Worm (Caenorhabditis elegans): ENCODE data around the gene Y57G11C.499.

Y57G11C.499 gene

ce11 chrIV:14754912-14755311 is at the start of gene Y57G11C.499:
Gene Y57G11C.499 (minus strand): TSS chrIV:14754934.
- TF ChIP-seq nhr-42 (GFP tag; IDR thresholded peaks at IDR 0.05) (no peak), snpc-1.2 (GFP tag; IDR thresholded peaks at IDR 0.05) (peak; percentile 91)

- no peak for TF ChIP-seq snpc-1.2 (GFP tag; IDR thresholded peaks at IDR 0.05)
- no peak for TF ChIP-seq aha-1 (tag)
- TF ChIP-seq nhr-25 (tag; optimal IDR thresholded peaks at IDR 0.05; ENCODE audit: borderline replicate concordance, insufficient read depth), result no peak
- TF ChIP-seq nhr-76 (tag; optimal IDR thresholded peaks at IDR 0.05), result no peak
- TF ChIP-seq ZK546.5 (tag; optimal IDR thresholded peaks at IDR 0.05), result no peak
- TF ChIP-seq daf-19 (GFP tag; conservative IDR thresholded peaks at IDR 0.05), result no peak
Observed at ce11 chrIV:14802316-14802715, 47.6 kb upstream of the Y57G11C.499 start, which contains the start of gene Y57G11C.1142. Gene Y57G11C.1142 (plus strand): TSS chrIV:14802616.

ce11 chrIV:14800931-14801330 is 46.2 kb upstream of the Y57G11C.499 start:
- TF ChIP-seq dmd-9 (GFP tag; IDR thresholded peaks at IDR 0.05), result no peak
- TF ChIP-seq hmg-1.1 (GFP tag; IDR thresholded peaks at IDR 0.05), result no peak
- no peak for TF ChIP-seq ZK546.5 (tag; optimal IDR thresholded peaks at IDR 0.05)
- no peak for TF ChIP-seq skn-1 (tag; optimal IDR thresholded peaks at IDR 0.05)
- no peak for TF ChIP-seq aly-2 (tag; optimal IDR thresholded peaks at IDR 0.05)
- no peak for TF ChIP-seq nhr-76 (tag; optimal IDR thresholded peaks at IDR 0.05)
- no peak for TF ChIP-seq ama-1 (optimal IDR thresholded peaks at IDR 0.05)
- TF ChIP-seq nhr-41 (GFP tag; IDR thresholded peaks at IDR 0.05), result no peak
- TF ChIP-seq php-3 (GFP tag; IDR thresholded peaks at IDR 0.05), result no peak
- no peak for TF ChIP-seq set-16 (GFP tag; IDR thresholded peaks at IDR 0.05)
- TF ChIP-seq cey-2 (tag; optimal IDR thresholded peaks at IDR 0.05; ENCODE audit: borderline replicate concordance, insufficient read depth), result no peak
- TF ChIP-seq lin-29 (GFP tag; IDR thresholded peaks at IDR 0.05), result no peak
- TF ChIP-seq ceh-20 (GFP tag; IDR thresholded peaks at IDR 0.05), result no peak
- no peak for TF ChIP-seq madf-5 (GFP tag; IDR thresholded peaks at IDR 0.05)
- no peak for TF ChIP-seq lin-15B (tag; optimal IDR thresholded peaks at IDR 0.05)
- no peak for TF ChIP-seq T20F7.1 (GFP tag; optimal IDR thresholded peaks at IDR 0.05)
- TF ChIP-seq snpc-1.2 (GFP tag; IDR thresholded peaks at IDR 0.05), result no peak
- no peak for TF ChIP-seq unc-130 (GFP tag; optimal IDR thresholded peaks at IDR 0.05)
- no peak for TF ChIP-seq zfp-3 (GFP tag; conservative IDR thresholded peaks at IDR 0.05)
- TF ChIP-seq spr-1 (tag; optimal IDR thresholded peaks at IDR 0.05), result no peak

ce11 chrIV:14799186-14799585 is 44.5 kb upstream of the Y57G11C.499 start, which contains the start of gene Y57G11C.14:
Gene Y57G11C.14 (plus strand): TSS chrIV:14799311.
- no peak for TF ChIP-seq nhr-111 (GFP tag; optimal IDR thresholded peaks at IDR 0.05)
- no peak for TF ChIP-seq egl-27 (tag; optimal IDR thresholded peaks at IDR 0.05)
- TF ChIP-seq dmd-9 (GFP tag; IDR thresholded peaks at IDR 0.05), result no peak
- TF ChIP-seq ceh-32 (tag; optimal IDR thresholded peaks at IDR 0.05; ENCODE audit: poor library complexity), result no peak
- TF ChIP-seq snpc-4 (tag; optimal IDR thresholded peaks at IDR 0.05), result no peak
- peak; percentile 41 for TF ChIP-seq lin-38 (GFP tag; IDR thresholded peaks at IDR 0.05)
- TF ChIP-seq T26A8.4 (GFP tag; IDR thresholded peaks at IDR 0.05), result 0 out of 2 replicates have a peak, but pooled peaks have one; percentile 27
- 0 out of 2 replicates have a peak, but pooled peaks have one; percentile 11 for TF ChIP-seq nhr-42 (GFP tag; IDR thresholded peaks at IDR 0.05)
- no peak for TF ChIP-seq Y5F2A.4 (GFP tag; optimal IDR thresholded peaks at IDR 0.05)
- no peak for TF ChIP-seq vab-7 (GFP tag; IDR thresholded peaks at IDR 0.05)
- TF ChIP-seq nhr-41 (GFP tag; IDR thresholded peaks at IDR 0.05), result no peak
- no peak for TF ChIP-seq T20F7.1 (GFP tag; optimal IDR thresholded peaks at IDR 0.05)
- no peak for TF ChIP-seq R02D3.7 (tag; optimal IDR thresholded peaks at IDR 0.05)
- TF ChIP-seq egl-43 (GFP tag; IDR thresholded peaks at IDR 0.05), result no peak
- TF ChIP-seq D1046.2 (GFP tag; IDR thresholded peaks at IDR 0.05), result 0 out of 2 replicates have a peak, but pooled peaks have one; percentile 47
- TF ChIP-seq snpc-1.2 (GFP tag; IDR thresholded peaks at IDR 0.05), result peak; percentile 60; the same call in 1 of the 2 replicates
- TF ChIP-seq aly-2 (tag; optimal IDR thresholded peaks at IDR 0.05), result no peak
- TF ChIP-seq mep-1 (tag; optimal IDR thresholded peaks at IDR 0.05), result no peak
- TF ChIP-seq nhr-28 (tag; optimal IDR thresholded peaks at IDR 0.05), result no peak
- TF ChIP-seq zip-2 (tag; optimal IDR thresholded peaks at IDR 0.05), result no peak
- no peak for TF ChIP-seq lin-13 (GFP tag; optimal IDR thresholded peaks at IDR 0.05)
